Worm (Caenorhabditis elegans) whole organism, L4 larva: ENCODE data around the gene F21D9.8.
"Not testable (repeated sequence)": the region's sequence is repeated elsewhere in the genome, so short reads cannot be mapped to it uniquely, and the experiment has no call there.

Experiments used
- F44E2.7 ChIP-seq: fragments of 200-800 bp; sonication (Bioruptor generic); IDR thresholded peaks from 2 replicates; pipeline ENCODE4 v2.1.2; 2022; ENCODE audit warnings: missing genetic modification characterization, missing compliant biosample characterization
- T26A8.4 ChIP-seq: fragments of 200-800 bp; sonication (Bioruptor generic); IDR thresholded peaks from 2 replicates; pipeline ENCODE4 v1.3.6; 2022; ENCODE audit warnings: missing genetic modification characterization, missing compliant biosample characterization
- Y75B8A.6 ChIP-seq: fragments of 200-800 bp; sonication (Bioruptor generic); IDR thresholded peaks from 2 replicates; pipeline ENCODE4 v1.3.6; 2022; ENCODE audit warnings: missing genetic modification reagents, missing genetic modification characterization, missing compliant biosample characterization
- ZK337.2 ChIP-seq: fragments of 200-800 bp; sonication (Bioruptor generic); IDR thresholded peaks from 2 replicates; pipeline ENCODE4 v1.3.6; 2022; ENCODE audit warnings: missing genetic modification reagents, missing genetic modification characterization, missing compliant biosample characterization
- ZK546.5 ChIP-seq, 2 experiments: sonication (generic microtip); optimal IDR thresholded peaks; 2 replicates each; lab custom pipeline; 2017; ENCODE audit warnings: missing biosample characterization in 2 of 2, missing genetic modification characterization in 2 of 2
- aha-1 ChIP-seq: fragments of 150-350 bp; peaks from one replicate; lab custom pipeline; 2014; ENCODE audit warnings: missing biosample characterization, missing genetic modification characterization
- ama-1 ChIP-seq: fragments of 150-350 bp; optimal IDR thresholded peaks from 2 replicates; lab custom pipeline; 2014; ENCODE audit warnings: inconsistent platforms, mixed read lengths
- attf-4 ChIP-seq: sonication (generic microtip); optimal IDR thresholded peaks from 3 replicates; lab custom pipeline; 2017; ENCODE audit warnings: missing biosample characterization, missing genetic modification characterization
- ceh-20 ChIP-seq: fragments of 200-800 bp; sonication (Bioruptor generic); IDR thresholded peaks from 2 replicates; pipeline ENCODE4 v1.3.6; 2022; ENCODE audit warnings: missing genetic modification reagents, missing genetic modification characterization, missing compliant biosample characterization
- ceh-44 ChIP-seq: fragments of 200-800 bp; sonication (Bioruptor generic); IDR thresholded peaks from 2 replicates; pipeline ENCODE4 v1.3.6; 2022; ENCODE audit warnings: missing genetic modification reagents, missing genetic modification characterization, missing compliant biosample characterization
- ceh-62 ChIP-seq: sonication (generic microtip); optimal IDR thresholded peaks from 2 replicates; lab custom pipeline; 2017; ENCODE audit warnings: missing biosample characterization, missing genetic modification characterization
- daf-12 ChIP-seq: fragments of 150-350 bp; optimal IDR thresholded peaks from 2 replicates; lab custom pipeline; 2014; ENCODE audit warnings: missing biosample characterization, missing genetic modification reagents, missing genetic modification characterization
- daf-16 ChIP-seq, 3 experiments: sonication (generic microtip); optimal IDR thresholded peaks; 2 replicates each; lab custom pipeline; 2016 to 2017; ENCODE audit warnings: missing genetic modification characterization in 3 of 3, missing genetic modification reagents in 3 of 3, mild to moderate bottlenecking in 2 of 3, missing compliant biosample characterization in 2 of 3, missing biosample characterization in 1 of 3, moderate library complexity in 1 of 3
- dmd-6 ChIP-seq: fragments of 200-800 bp; sonication (Bioruptor generic); IDR thresholded peaks from 2 replicates; pipeline ENCODE4 v1.3.6; 2022; ENCODE audit warnings: missing genetic modification reagents, missing genetic modification characterization, missing compliant biosample characterization
- dmd-9 ChIP-seq: fragments of 200-800 bp; sonication (Bioruptor generic); IDR thresholded peaks from 2 replicates; pipeline ENCODE4 v1.3.6; 2022; ENCODE audit warnings: missing genetic modification reagents, missing genetic modification characterization, missing compliant biosample characterization
- fkh-10 ChIP-seq: fragments of 150-350 bp; optimal IDR thresholded peaks from 2 replicates; lab custom pipeline; 2014; ENCODE audit warnings: missing biosample characterization, missing genetic modification reagents, missing genetic modification characterization
- fos-1 ChIP-seq: fragments of 150-350 bp; optimal IDR thresholded peaks from 2 replicates; lab custom pipeline; 2014; ENCODE audit warnings: missing biosample characterization, missing genetic modification characterization
- gei-8 ChIP-seq: fragments of 200-800 bp; sonication (Bioruptor generic); optimal IDR thresholded peaks from 2 replicates; lab custom pipeline; 2018; ENCODE audit warnings: mild to moderate bottlenecking, missing genetic modification characterization, missing compliant biosample characterization
- hlh-30 ChIP-seq: sonication (generic microtip); optimal IDR thresholded peaks from 2 replicates; lab custom pipeline; 2017; ENCODE audit warnings: antibody characterized with exemption, mild to moderate bottlenecking, missing genetic modification characterization, missing compliant biosample characterization; ENCODE audit not compliant: insufficient read depth
- jun-1 ChIP-seq: fragments of 150-350 bp; optimal IDR thresholded peaks from 2 replicates; lab custom pipeline; 2014; ENCODE audit warnings: missing biosample characterization, missing genetic modification reagents, missing genetic modification characterization
- lin-1 ChIP-seq: fragments of 200-800 bp; sonication (Bioruptor generic); IDR thresholded peaks from 2 replicates; pipeline ENCODE4 v1.3.6; 2022; ENCODE audit warnings: missing genetic modification reagents, missing genetic modification characterization, missing compliant biosample characterization
- lsy-2 ChIP-seq, 2 experiments: fragments of 150-350 bp in 1 of 2; sonication (generic microtip) in 1 of 2; optimal IDR thresholded peaks; 2 replicates each; lab custom pipeline; 2014 to 2017; ENCODE audit warnings: missing biosample characterization in 2 of 2, missing genetic modification characterization in 2 of 2
- madf-5 ChIP-seq, 2 experiments: fragments of 200-800 bp; sonication (Bioruptor generic); IDR thresholded peaks; 2 replicates each; pipeline ENCODE4 v1.3.6; 2022; ENCODE audit warnings: missing compliant biosample characterization in 2 of 2, missing genetic modification characterization in 2 of 2
- mep-1 ChIP-seq: fragments of 150-350 bp; sonication (generic microtip); optimal IDR thresholded peaks from 3 replicates; lab custom pipeline; 2014; ENCODE audit warnings: missing biosample characterization, missing genetic modification characterization
- nhr-11 ChIP-seq: fragments of 150-350 bp; optimal IDR thresholded peaks from 2 replicates; lab custom pipeline; 2014; ENCODE audit warnings: missing biosample characterization, missing genetic modification characterization
- nhr-111 ChIP-seq: fragments of 200-800 bp; sonication (Bioruptor generic); optimal IDR thresholded peaks from 2 replicates; lab custom pipeline; 2018; ENCODE audit warnings: mild to moderate bottlenecking, missing genetic modification characterization, missing compliant biosample characterization
- nhr-25 ChIP-seq: sonication (generic microtip); optimal IDR thresholded peaks from 2 replicates; lab custom pipeline; 2017; ENCODE audit warnings: missing genetic modification characterization, mild to moderate bottlenecking, missing compliant biosample characterization, antibody characterized with exemption, moderate library complexity, borderline replicate concordance; ENCODE audit not compliant: insufficient read depth
- nhr-28 ChIP-seq: fragments of 150-350 bp; optimal IDR thresholded peaks from 2 replicates; lab custom pipeline; 2014; ENCODE audit warnings: missing biosample characterization, missing genetic modification characterization
- nhr-76 ChIP-seq: fragments of 150-350 bp; optimal IDR thresholded peaks from 2 replicates; lab custom pipeline; 2014; ENCODE audit warnings: missing biosample characterization, missing genetic modification characterization
- nhr-77 ChIP-seq: fragments of 150-350 bp; optimal IDR thresholded peaks from 2 replicates; lab custom pipeline; 2014; ENCODE audit warnings: missing biosample characterization, missing genetic modification characterization
- php-3 ChIP-seq: fragments of 200-800 bp; sonication (Bioruptor generic); IDR thresholded peaks from 2 replicates; pipeline ENCODE4 v1.3.6; 2022; ENCODE audit warnings: missing genetic modification reagents, missing genetic modification characterization, missing compliant biosample characterization
- rbr-2 ChIP-seq: sonication (generic microtip); optimal IDR thresholded peaks from 2 replicates; lab custom pipeline; 2016; ENCODE audit warnings: missing genotype, missing genetic modification characterization, missing compliant biosample characterization
- saeg-2 ChIP-seq: fragments of 200-800 bp; sonication (Bioruptor generic); IDR thresholded peaks from 2 replicates; pipeline ENCODE4 v1.3.6; 2022; ENCODE audit warnings: missing genetic modification reagents, missing genetic modification characterization, missing compliant biosample characterization
- sdz-12 ChIP-seq: fragments of 200-800 bp; sonication (Bioruptor generic); optimal IDR thresholded peaks from 2 replicates; lab custom pipeline; 2018; ENCODE audit warnings: mild to moderate bottlenecking, missing genetic modification characterization, missing compliant biosample characterization
- set-16 ChIP-seq: fragments of 200-800 bp; sonication (Bioruptor generic); IDR thresholded peaks from 2 replicates; pipeline ENCODE4 v1.3.6; 2022; ENCODE audit warnings: missing genetic modification reagents, missing genetic modification characterization, missing compliant biosample characterization
- skn-1 ChIP-seq: fragments of 150-350 bp; optimal IDR thresholded peaks from 2 replicates; lab custom pipeline; 2014; ENCODE audit warnings: missing biosample characterization, missing genetic modification characterization
- spr-1 ChIP-seq: sonication (generic microtip); optimal IDR thresholded peaks from 2 replicates; lab custom pipeline; 2016; ENCODE audit warnings: mild to moderate bottlenecking, missing genetic modification characterization, missing compliant biosample characterization
- spr-3 ChIP-seq: fragments of 200-800 bp; sonication (Bioruptor generic); optimal IDR thresholded peaks from 2 replicates; lab custom pipeline; 2018; ENCODE audit warnings: mild to moderate bottlenecking, missing genetic modification characterization, missing compliant biosample characterization
- tra-1 ChIP-seq: fragments of 200-800 bp; sonication (Bioruptor generic); IDR thresholded peaks from 2 replicates; pipeline ENCODE4 v1.3.6; 2022; ENCODE audit warnings: missing genetic modification reagents, missing genetic modification characterization, missing compliant biosample characterization
- unc-62 ChIP-seq, 3 experiments: fragments of 150-350 bp in 1 of 3; sonication (generic microtip); optimal IDR thresholded peaks in 2 of 3; peaks in 1 of 3; 1 replicate in 1 of 3; 2 replicates in 2 of 3; lab custom pipeline; 2014 to 2017; ENCODE audit warnings: missing biosample characterization in 3 of 3, missing genetic modification characterization in 3 of 3, missing genetic modification reagents in 3 of 3, missing genotype in 1 of 3
- zag-1 ChIP-seq: fragments of 150-350 bp; optimal IDR thresholded peaks from 2 replicates; lab custom pipeline; 2014; ENCODE audit warnings: missing biosample characterization, missing genetic modification characterization
- ztf-11 ChIP-seq: fragments of 150-350 bp; optimal IDR thresholded peaks from 2 replicates; lab custom pipeline; 2014; ENCODE audit warnings: missing biosample characterization, missing genetic modification characterization

F21D9.8 gene

ce11 chrV:19317058-19317457 lies 37.3 kb upstream of the F21D9.8 start, which contains the start of gene srh-208:
srh-208 (plus strand) TSS chrV:19317358.
- TF ChIP-seq daf-12 (tag; lab: Kevin White, UChicago); ceh-44; gei-8: not testable (repeated sequence)

ce11 chrV:19312975-19313374 lies 33.2 kb upstream of the F21D9.8 start, which contains the start of gene fbxb-64:
fbxb-64 (plus strand) TSS chrV:19313275.
- TF ChIP-seq unc-62 (GFP tag; optimal IDR thresholded peaks at IDR 0.05 in 1 of 2; lab: Kevin White, UChicago), result no peak
- TF ChIP-seq unc-62 (tag; optimal IDR thresholded peaks at IDR 0.05; lab: Kevin White, UChicago), result no peak
- no peak for TF ChIP-seq ceh-62 (tag; lab: Kevin White, UChicago)
- TF ChIP-seq F44E2.7 (GFP tag; lab: Robert Waterston, UW), result no peak
- TF ChIP-seq mep-1 (tag; lab: Kevin White, UChicago), result no peak
- no peak for TF ChIP-seq daf-16 (GFP tag; optimal IDR thresholded peaks at IDR 0.05; lab: Kevin White, UChicago)
- TF ChIP-seq daf-16 (tag; optimal IDR thresholded peaks at IDR 0.05; lab: Kevin White, UChicago), result no peak
- no peak for TF ChIP-seq nhr-28 (tag; lab: Kevin White, UChicago)
- TF ChIP-seq ZK337.2, result no peak
- TF ChIP-seq jun-1, result no peak
- TF ChIP-seq ztf-11 (tag; lab: Kevin White, UChicago), result no peak
- no peak for TF ChIP-seq ZK546.5 (tag; optimal IDR thresholded peaks at IDR 0.05; lab: Kevin White, UChicago)
- TF ChIP-seq tra-1 (GFP tag; lab: Robert Waterston, UW), result no peak
- TF ChIP-seq spr-3, result no peak
- no peak for TF ChIP-seq hlh-30 (tag; lab: Kevin White, UChicago)
- TF ChIP-seq lsy-2 (tag; optimal IDR thresholded peaks at IDR 0.05; lab: Kevin White, UChicago), result no peak
- TF ChIP-seq ceh-20, result no peak
- TF ChIP-seq madf-5 (GFP tag; IDR thresholded peaks at IDR 0.05; lab: Robert Waterston, UW), result no peak

- no peak for TF ChIP-seq nhr-28 (tag; lab: Kevin White, UChicago)
- TF ChIP-seq attf-4 (tag; lab: Kevin White, UChicago), result no peak
- no peak for TF ChIP-seq ceh-44
Measured at ce11 chrV:19311391-19311790, 31.6 kb upstream of the F21D9.8 start, which contains the start of gene C43D7.8. C43D7.8 (minus strand) TSS chrV:19311491.

- TF ChIP-seq nhr-25 (no peak), unc-62 (GFP tag; optimal IDR thresholded peaks at IDR 0.05 in 1 of 2; lab: Kevin White, UChicago) (peak in 1 of 2 experiments; percentile 62), unc-62 (tag; optimal IDR thresholded peaks at IDR 0.05; lab: Kevin White, UChicago) (no peak), T26A8.4 (no peak), dmd-9 (GFP tag; lab: Robert Waterston, UW) (no peak), zag-1 (tag; lab: Kevin White, UChicago) (no peak)
Measured at ce11 chrV:19309591-19309990, 29.8 kb upstream of the F21D9.8 start, which contains the start of gene F55C9.11. F55C9.11 (minus strand) TSS chrV:19309691.

- no peak for TF ChIP-seq nhr-11 (tag; lab: Kevin White, UChicago)
- no peak for TF ChIP-seq saeg-2 (GFP tag; lab: Robert Waterston, UW)
- TF ChIP-seq fos-1 (tag; lab: Kevin White, UChicago), result no peak
- no peak for TF ChIP-seq spr-1 (tag; lab: Kevin White, UChicago)
- no peak for TF ChIP-seq rbr-2
- peak; percentile 45 for TF ChIP-seq aha-1 (tag; lab: Kevin White, UChicago)
- TF ChIP-seq set-16 (GFP tag; lab: Robert Waterston, UW), result peak; percentile 69
- TF ChIP-seq, all 104 proteins: peak for 2
Measured at ce11 chrV:19308137-19308536, 28.3 kb upstream of the F21D9.8 start.

- TF ChIP-seq dmd-6 (no peak), nhr-77 (tag; lab: Kevin White, UChicago) (no peak), fkh-10 (no peak), lsy-2 (tag; optimal IDR thresholded peaks at IDR 0.05; lab: Kevin White, UChicago) (no peak), Y75B8A.6 (GFP tag; lab: Robert Waterston, UW) (no peak), skn-1 (tag; lab: Kevin White, UChicago) (no peak), nhr-111 (GFP tag; lab: Kevin White, UChicago) (no peak), ama-1 (lab: Kevin White, UChicago) (no peak), lin-1 (GFP tag; lab: Robert Waterston, UW) (no peak), nhr-76 (tag; lab: Kevin White, UChicago) (no peak), php-3 (no peak), sdz-12 (GFP tag; lab: Kevin White, UChicago) (no peak), jun-1 (no peak)
Measured at ce11 chrV:19306906-19307305, 27.1 kb upstream of the F21D9.8 start, which contains the start of gene F55C9.15. F55C9.15 (minus strand) TSS chrV:19307006.
